Fruit fly (Drosophila melanogaster) whole organism, adult: Measurements from ENCODE around the gene CG33269.

Experiments
- CG33017 ChIP-seq: fragments of 200-800 bp; sonication (Bioruptor generic); optimal IDR thresholded peaks from 2 replicates; lab custom pipeline; 2018; ENCODE audit warnings: missing biosample characterization, mild to moderate bottlenecking, missing genetic modification characterization, moderate library complexity
- CG7045 ChIP-seq: fragments of 200-800 bp; sonication (Bioruptor generic); optimal IDR thresholded peaks from 2 replicates; lab custom pipeline; 2017; ENCODE audit warnings: missing biosample characterization, mild to moderate bottlenecking, missing genetic modification characterization
- CG7101 ChIP-seq: fragments of 200-800 bp; sonication (Bioruptor generic); optimal IDR thresholded peaks from 2 replicates; lab custom pipeline; 2018; ENCODE audit warnings: missing biosample characterization, mild to moderate bottlenecking, missing genetic modification characterization, moderate library complexity
- Clk ChIP-seq: fragments of 200-800 bp; sonication (Bioruptor generic); optimal IDR thresholded peaks from 2 replicates; lab custom pipeline; 2017; ENCODE audit warnings: missing biosample characterization, missing genetic modification characterization
- kay ChIP-seq: fragments of 200-800 bp; sonication (Bioruptor generic); peaks from one replicate; lab custom pipeline; 2016; ENCODE audit warnings: missing biosample characterization, missing genetic modification characterization, borderline replicate concordance
- ovo ChIP-seq: fragments of 200-800 bp; sonication (Bioruptor generic); optimal IDR thresholded peaks from 2 replicates; lab custom pipeline; 2016; ENCODE audit warnings: missing biosample characterization, missing genetic modification characterization
- pad ChIP-seq: fragments of 200-800 bp; sonication (Bioruptor generic); optimal IDR thresholded peaks from 3 replicates; lab custom pipeline; 2017; ENCODE audit warnings: missing biosample characterization, missing genetic modification characterization, mild to moderate bottlenecking, moderate library complexity, missing genetic modification reagents
- toe ChIP-seq: fragments of 200-800 bp; sonication (Bioruptor generic); optimal IDR thresholded peaks from 2 replicates; lab custom pipeline; 2016; ENCODE audit warnings: missing biosample characterization, missing genetic modification characterization

DNA sequence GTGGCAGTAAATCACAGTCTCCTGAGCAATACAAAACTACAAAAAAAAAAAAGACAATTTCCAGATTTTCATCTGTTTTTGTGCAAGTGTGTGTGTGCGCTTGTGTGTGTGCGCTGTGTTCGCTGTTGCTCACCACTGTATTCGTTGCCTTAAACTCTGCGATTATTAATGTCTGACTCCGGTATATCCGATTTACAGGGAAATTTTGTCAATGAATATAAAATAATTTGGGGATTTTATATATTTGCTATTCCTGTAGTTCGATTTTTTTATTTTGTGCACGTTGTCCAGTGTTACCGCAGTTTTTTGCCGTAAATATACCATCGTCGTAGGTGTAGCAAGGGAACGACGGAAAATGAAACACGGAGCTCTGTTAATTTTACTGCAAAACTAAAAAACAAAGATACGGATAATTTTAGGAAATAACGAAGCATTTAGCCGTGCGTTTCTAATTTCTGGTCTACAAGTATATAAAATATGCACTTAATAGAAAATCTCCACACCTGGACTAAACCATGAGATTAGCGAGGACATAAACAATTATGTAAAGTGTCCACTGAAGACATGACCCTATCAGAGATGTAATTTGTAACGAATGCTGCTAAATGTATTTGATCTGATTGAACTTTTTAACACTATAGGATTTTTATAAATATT is 27.3 kb upstream of the CG33269 start, which contains the start of gene Duba:
- no peak for TF ChIP-seq ovo
- no peak for TF ChIP-seq Clk (GFP tag; lab: Kevin White, UChicago)
- no peak for TF ChIP-seq pad
- no peak for TF ChIP-seq CG7101
- no peak for TF ChIP-seq CG33017 (tag; lab: Kevin White, UChicago)
- TF ChIP-seq toe (GFP tag; lab: Kevin White, UChicago), result no peak
- no peak for TF ChIP-seq CG7045 (GFP tag; lab: Kevin White, UChicago)
- TF ChIP-seq kay (GFP tag; lab: Kevin White, UChicago), result no peak
